Worm (Caenorhabditis elegans): ENCODE data around the gene sri-43.

Gene sri-43

ce11 chrII:3149521-3150190 is 5.2 kb upstream of the sri-43 start, which contains the start of the genes T10D4.11 and T10D4.1:
TSS of gene T10D4.11 (minus strand) at chrII:3149621.
TSS of gene T10D4.1 (plus strand) at chrII:3150140.
- TF ChIP-seq ztf-4 (tag; optimal IDR thresholded peaks at IDR 0.05) (no peak), ceh-16 (tag; optimal IDR thresholded peaks at IDR 0.05) (no peak), snpc-4 (tag; optimal IDR thresholded peaks at IDR 0.05) (no peak), pha-4 (tag; optimal IDR thresholded peaks at IDR 0.05) (no peak), ztf-11 (tag; optimal IDR thresholded peaks at IDR 0.05) (no peak), lsy-12 (tag; optimal IDR thresholded peaks at IDR 0.05) (no peak), elt-1 (tag; optimal IDR thresholded peaks at IDR 0.05) (no peak), elt-2 (tag; optimal IDR thresholded peaks at IDR 0.05) (no peak), eor-1 (tag; optimal IDR thresholded peaks at IDR 0.05) (no peak), pqm-1 (tag; optimal IDR thresholded peaks at IDR 0.05) (no peak), ama-1 (optimal IDR thresholded peaks at IDR 0.05) (no peak), ZK546.5 (tag; optimal IDR thresholded peaks at IDR 0.05) (no peak), ceh-82 (tag; optimal IDR thresholded peaks at IDR 0.05) (no peak), fkh-2 (tag; optimal IDR thresholded peaks at IDR 0.05) (no peak), mdl-1 (tag; optimal IDR thresholded peaks at IDR 0.05) (no peak), tbx-2 (tag; optimal IDR thresholded peaks at IDR 0.05) (no peak), ceh-28 (tag; optimal IDR thresholded peaks at IDR 0.05) (no peak), lin-15B (tag; optimal IDR thresholded peaks at IDR 0.05) (no peak)

- TF ChIP-seq fos-1 (tag; optimal IDR thresholded peaks at IDR 0.05) (no peak), ztf-4 (tag; optimal IDR thresholded peaks at IDR 0.05) (no peak), ceh-82 (tag; optimal IDR thresholded peaks at IDR 0.05) (no peak), nhr-28 (tag; optimal IDR thresholded peaks at IDR 0.05) (no peak), nhr-76 (tag; optimal IDR thresholded peaks at IDR 0.05) (no peak), aly-2 (tag; optimal IDR thresholded peaks at IDR 0.05) (no peak), lin-39 (tag; optimal IDR thresholded peaks at IDR 0.05) (no peak), mml-1 (tag; optimal IDR thresholded peaks at IDR 0.05) (no peak), nhr-23 (tag; optimal IDR thresholded peaks at IDR 0.05) (no peak), zag-1 (tag; optimal IDR thresholded peaks at IDR 0.05) (no peak), sea-2 (GFP tag; optimal IDR thresholded peaks at IDR 0.05) (no peak), nhr-67 (tag; optimal IDR thresholded peaks at IDR 0.05) (no peak), pha-4 (tag; optimal IDR thresholded peaks at IDR 0.05) (no peak), unc-62 (GFP tag; optimal IDR thresholded peaks at IDR 0.05) (no peak), lsy-12 (tag; optimal IDR thresholded peaks at IDR 0.05) (no peak), nhr-237 (tag; optimal IDR thresholded peaks at IDR 0.05) (no peak), nhr-77 (tag; optimal IDR thresholded peaks at IDR 0.05) (no peak), tbx-2 (tag; optimal IDR thresholded peaks at IDR 0.05) (no peak), ama-1 (optimal IDR thresholded peaks at IDR 0.05) (no peak)
Measured at ce11 chrII:3148404-3148803, 4.0 kb upstream of the sri-43 start.

ce11 chrII:3145842-3146241 is 1.4 kb upstream of the sri-43 start, which contains the start of gene T10D4.15:
TSS of gene T10D4.15 (plus strand) at chrII:3146142.
- TF ChIP-seq nhr-28 (tag; optimal IDR thresholded peaks at IDR 0.05), result no peak
- no peak for TF ChIP-seq snpc-4 (tag; optimal IDR thresholded peaks at IDR 0.05)
- TF ChIP-seq ztf-4 (tag; optimal IDR thresholded peaks at IDR 0.05), result no peak
- no peak for TF ChIP-seq egl-5 (tag; optimal IDR thresholded peaks at IDR 0.05)
- TF ChIP-seq nfya-1 (tag; optimal IDR thresholded peaks at IDR 0.05; ENCODE audit: insufficient read depth), result no peak
- TF ChIP-seq hmg-11 (tag; optimal IDR thresholded peaks at IDR 0.05), result no peak
- TF ChIP-seq ceh-9 (tag; optimal IDR thresholded peaks at IDR 0.05), result no peak
- no peak for TF ChIP-seq nhr-43 (tag; optimal IDR thresholded peaks at IDR 0.05; ENCODE audit: poor library complexity, severe bottlenecking)
- TF ChIP-seq nhr-237 (tag; optimal IDR thresholded peaks at IDR 0.05), result no peak
- no peak for TF ChIP-seq nhr-12 (tag; optimal IDR thresholded peaks at IDR 0.05)
- TF ChIP-seq jun-1 (tag; optimal IDR thresholded peaks at IDR 0.05), result no peak
- TF ChIP-seq sea-2 (GFP tag; optimal IDR thresholded peaks at IDR 0.05), result no peak
- no peak for TF ChIP-seq mdl-1 (tag; optimal IDR thresholded peaks at IDR 0.05)
- TF ChIP-seq lsy-12 (tag; optimal IDR thresholded peaks at IDR 0.05), result no peak
- TF ChIP-seq pha-4 (tag; optimal IDR thresholded peaks at IDR 0.05), result no peak
- TF ChIP-seq nhr-76 (tag; optimal IDR thresholded peaks at IDR 0.05), result no peak
- TF ChIP-seq ceh-28 (tag; optimal IDR thresholded peaks at IDR 0.05), result no peak

Data from whole organism, L3 larva.